Worm (Caenorhabditis elegans): Measurements from ENCODE around the gene srx-9.

Gene srx-9

ce11 chrV:7413107-7413774, 18.0 kb upstream of the srx-9 start, which contains the start of gene F18E3.11 (continued):
- TF ChIP-seq ceh-82 (tag; optimal IDR thresholded peaks at IDR 0.05) (no peak), Y116A8C.19 (tag; optimal IDR thresholded peaks at IDR 0.05; ENCODE audit: borderline replicate concordance) (no peak), nhr-19 (GFP tag; conservative IDR thresholded peaks at IDR 0.05) (peak; percentile 86), fkh-10 (GFP tag; optimal IDR thresholded peaks at IDR 0.05) (no peak), elt-2 (tag; optimal IDR thresholded peaks at IDR 0.05) (no peak), nhr-237 (tag; optimal IDR thresholded peaks at IDR 0.05) (no peak), lin-35 (GFP tag; optimal IDR thresholded peaks at IDR 0.05) (peak in 1 of 2 experiments; percentile 26), fkh-4 (tag; optimal IDR thresholded peaks at IDR 0.05; ENCODE audit: borderline replicate concordance) (no peak), zip-4 (GFP tag; optimal IDR thresholded peaks at IDR 0.05) (no peak), dsc-1 (tag; optimal IDR thresholded peaks at IDR 0.05) (no peak), sptf-1 (tag; optimal IDR thresholded peaks at IDR 0.05) (no peak), ces-1 (GFP tag; optimal IDR thresholded peaks at IDR 0.05) (no peak), nhr-12 (tag; optimal IDR thresholded peaks at IDR 0.05) (no peak), hlh-17 (GFP tag; optimal IDR thresholded peaks at IDR 0.05; ENCODE audit: borderline replicate concordance) (no peak), snu-23 (GFP tag; optimal IDR thresholded peaks at IDR 0.05) (peak; percentile 69), sup-37 (GFP tag; optimal IDR thresholded peaks at IDR 0.05) (no peak), grh-1 (GFP tag; IDR thresholded peaks at IDR 0.05) (0 out of 2 replicates have a peak, but pooled peaks have one; percentile 26), efl-1 (optimal IDR thresholded peaks at IDR 0.05) (no peak), efl-1 (GFP tag; optimal IDR thresholded peaks at IDR 0.05 in 1 of 2) (peak in 1 of 2 experiments; percentile 91), fos-1 (tag; optimal IDR thresholded peaks at IDR 0.05) (no peak), mab-9 (GFP tag; IDR thresholded peaks at IDR 0.05) (no peak), isw-1 (GFP tag; IDR thresholded peaks at IDR 0.05) (no peak), ceh-63 (GFP tag; optimal IDR thresholded peaks at IDR 0.05) (no peak), irx-1 (tag; optimal IDR thresholded peaks at IDR 0.05) (no peak), egl-13 (tag; optimal IDR thresholded peaks at IDR 0.05) (no peak), tlp-1 (tag; optimal IDR thresholded peaks at IDR 0.05) (no peak), nhr-20 (tag; optimal IDR thresholded peaks at IDR 0.05) (peak; percentile 88), snpc-4 (tag; optimal IDR thresholded peaks at IDR 0.05) (no peak), sox-4 (tag; optimal IDR thresholded peaks at IDR 0.05) (no peak), tbx-2 (tag; optimal IDR thresholded peaks at IDR 0.05) (peak; percentile 47), jun-1 (tag; optimal IDR thresholded peaks at IDR 0.05) (no peak), skn-1 (tag; optimal IDR thresholded peaks at IDR 0.05) (peak; percentile 87), nhr-90 (tag; optimal IDR thresholded peaks at IDR 0.05; ENCODE audit: poor library complexity) (no peak), ceh-88 (GFP tag; IDR thresholded peaks at IDR 0.05) (no peak), hlh-4 (tag; optimal IDR thresholded peaks at IDR 0.05) (no peak), ztf-11 (tag; optimal IDR thresholded peaks at IDR 0.05) (no peak), lin-15B (tag; optimal IDR thresholded peaks at IDR 0.05) (no peak), pag-3 (tag; optimal IDR thresholded peaks at IDR 0.05; ENCODE audit: borderline replicate concordance, insufficient read depth) (no peak), vab-15 (tag; optimal IDR thresholded peaks at IDR 0.05) (no peak), hpl-2 (GFP tag; optimal IDR thresholded peaks at IDR 0.05) (no peak), mep-1 (tag; optimal IDR thresholded peaks at IDR 0.05) (no peak), swsn-7 (tag; optimal IDR thresholded peaks at IDR 0.05) (no peak)

ce11 chrV:7411695-7412094, 16.4 kb upstream of the srx-9 start, which contains the start of gene str-41:
Gene str-41 (plus strand): TSS chrV:7411995.
- no peak for TF ChIP-seq isw-1 (GFP tag; IDR thresholded peaks at IDR 0.05)
- no peak for TF ChIP-seq efl-1 (optimal IDR thresholded peaks at IDR 0.05)
- peak in 1 of 2 experiments; percentile 13 for TF ChIP-seq efl-1 (GFP tag; optimal IDR thresholded peaks at IDR 0.05 in 1 of 2)

Data from whole organism, L1 larva.